Worm (Caenorhabditis elegans) whole organism, L1 larva: ENCODE data around the gene bca-1.

Source experiments
- C34B4.2 ChIP-seq: sonication (generic microtip); optimal IDR thresholded peaks from 2 replicates; lab custom pipeline; 2017; ENCODE audit warnings: mild to moderate bottlenecking, missing genetic modification characterization, missing compliant biosample characterization
- F16B12.6 ChIP-seq: fragments of 150-350 bp; optimal IDR thresholded peaks from 2 replicates; lab custom pipeline; 2014; ENCODE audit warnings: missing biosample characterization, missing genetic modification characterization
- aha-1 ChIP-seq: fragments of 150-350 bp; optimal IDR thresholded peaks from 2 replicates; lab custom pipeline; 2014; ENCODE audit warnings: missing biosample characterization, missing genetic modification characterization
- alr-1 ChIP-seq: fragments of 200-800 bp; sonication (Bioruptor generic); optimal IDR thresholded peaks from 2 replicates; lab custom pipeline; 2018; ENCODE audit warnings: borderline replicate concordance, mild to moderate bottlenecking, missing genetic modification characterization, missing compliant biosample characterization
- aly-2 ChIP-seq: fragments of 150-350 bp; optimal IDR thresholded peaks from 2 replicates; lab custom pipeline; 2014; ENCODE audit warnings: missing biosample characterization, missing genetic modification characterization
- blmp-1 ChIP-seq: fragments of 150-350 bp; optimal IDR thresholded peaks from 2 replicates; lab custom pipeline; 2014; ENCODE audit warnings: missing biosample characterization, missing genetic modification characterization
- ceh-63 ChIP-seq: fragments of 200-800 bp; sonication (Bioruptor generic); optimal IDR thresholded peaks from 2 replicates; lab custom pipeline; 2018; ENCODE audit warnings: mild to moderate bottlenecking, missing genetic modification characterization, missing compliant biosample characterization
- ceh-8 ChIP-seq: fragments of 200-800 bp; sonication (Bioruptor generic); optimal IDR thresholded peaks from 2 replicates; lab custom pipeline; 2018; ENCODE audit warnings: mild to moderate bottlenecking, missing genetic modification characterization, moderate library complexity, missing compliant biosample characterization
- ceh-82 ChIP-seq, 3 experiments: fragments of 150-350 bp in 1 of 3; sonication (generic microtip) in 2 of 3; optimal IDR thresholded peaks; 2 replicates each; lab custom pipeline; 2014 to 2017; ENCODE audit warnings: missing biosample characterization in 3 of 3, missing genetic modification characterization in 3 of 3
- ceh-88 ChIP-seq: fragments of 200-800 bp; sonication (Bioruptor generic); IDR thresholded peaks from 2 replicates; pipeline ENCODE4 v1.3.6; 2022; ENCODE audit warnings: missing genetic modification characterization, missing compliant biosample characterization
- ceh-90 ChIP-seq: sonication (generic microtip); optimal IDR thresholded peaks from 2 replicates; lab custom pipeline; 2016; ENCODE audit warnings: missing genetic modification characterization, missing compliant biosample characterization
- dpl-1 ChIP-seq, 3 experiments: fragments of 150-350 bp in 2 of 3; sonication (generic microtip) in 1 of 3; optimal IDR thresholded peaks; 2 replicates each; lab custom pipeline; 2014 to 2017; ENCODE audit warnings: missing biosample characterization in 3 of 3, missing genetic modification characterization in 3 of 3, missing genetic modification reagents in 3 of 3
- dsc-1 ChIP-seq: sonication (generic microtip); optimal IDR thresholded peaks from 2 replicates; lab custom pipeline; 2016; ENCODE audit warnings: mild to moderate bottlenecking, missing genetic modification characterization, missing compliant biosample characterization
- egl-13 ChIP-seq: sonication (generic microtip); optimal IDR thresholded peaks from 2 replicates; lab custom pipeline; 2016; ENCODE audit warnings: missing genotype, missing genetic modification reagents, missing genetic modification characterization, missing compliant biosample characterization
- elt-3 ChIP-seq, 6 experiments: fragments of 150-350 bp in 1 of 6; sonication (generic microtip); optimal IDR thresholded peaks; 2 replicates each; lab custom pipeline; 2017 to 2018; ENCODE audit warnings: missing biosample characterization in 6 of 6, missing genetic modification characterization in 6 of 6, inconsistent platforms in 1 of 6
- fkh-10 ChIP-seq: sonication (generic microtip); optimal IDR thresholded peaks from 2 replicates; lab custom pipeline; 2017; ENCODE audit warnings: missing biosample characterization, missing genetic modification reagents, missing genetic modification characterization
- fkh-8 ChIP-seq: sonication (generic microtip); optimal IDR thresholded peaks from 2 replicates; lab custom pipeline; 2016; ENCODE audit warnings: mild to moderate bottlenecking, missing genetic modification characterization, missing compliant biosample characterization
- fos-1 ChIP-seq: fragments of 150-350 bp; optimal IDR thresholded peaks from 2 replicates; lab custom pipeline; 2014; ENCODE audit warnings: missing biosample characterization, missing genetic modification characterization
- grh-1 ChIP-seq: fragments of 200-800 bp; sonication (Bioruptor generic); IDR thresholded peaks from 2 replicates; pipeline ENCODE4 v1.3.6; 2022; ENCODE audit warnings: missing genetic modification reagents, missing genetic modification characterization, missing compliant biosample characterization
- hlh-4 ChIP-seq: sonication (generic microtip); optimal IDR thresholded peaks from 2 replicates; lab custom pipeline; 2016; ENCODE audit warnings: mild to moderate bottlenecking, missing genetic modification characterization, missing compliant biosample characterization
- irx-1 ChIP-seq: sonication (generic microtip); optimal IDR thresholded peaks from 2 replicates; lab custom pipeline; 2016; ENCODE audit warnings: missing genetic modification characterization, missing compliant biosample characterization
- isw-1 ChIP-seq: fragments of 200-800 bp; sonication (Bioruptor generic); IDR thresholded peaks from 2 replicates; pipeline ENCODE4 v1.3.6; 2022; ENCODE audit warnings: missing genetic modification characterization, missing compliant biosample characterization
- lin-13 ChIP-seq: fragments of 150-350 bp; optimal IDR thresholded peaks from 2 replicates; lab custom pipeline; 2014; ENCODE audit warnings: missing biosample characterization, missing genetic modification reagents, missing genetic modification characterization
- lsy-2 ChIP-seq, 2 experiments: fragments of 150-350 bp; optimal IDR thresholded peaks; 2 replicates each; lab custom pipeline; 2014; ENCODE audit warnings: missing biosample characterization in 2 of 2, missing genetic modification characterization in 2 of 2
- mdl-1 ChIP-seq, 2 experiments: fragments of 150-350 bp; optimal IDR thresholded peaks; 2 replicates each; lab custom pipeline; 2014 to 2017; ENCODE audit warnings: missing biosample characterization in 2 of 2, missing genetic modification characterization in 2 of 2, inconsistent platforms in 1 of 2
- mep-1 ChIP-seq: fragments of 150-350 bp; optimal IDR thresholded peaks from 2 replicates; lab custom pipeline; 2014; ENCODE audit warnings: missing biosample characterization, missing genetic modification characterization
- nhr-11 ChIP-seq: fragments of 150-350 bp; optimal IDR thresholded peaks from 2 replicates; lab custom pipeline; 2014; ENCODE audit warnings: missing biosample characterization, missing genetic modification characterization
- nhr-237 ChIP-seq: fragments of 150-350 bp; optimal IDR thresholded peaks from 2 replicates; lab custom pipeline; 2014; ENCODE audit warnings: missing biosample characterization, missing genetic modification characterization
- nhr-47 ChIP-seq: sonication (generic microtip); optimal IDR thresholded peaks from 2 replicates; lab custom pipeline; 2016; ENCODE audit warnings: mild to moderate bottlenecking, missing genetic modification characterization, moderate library complexity, missing compliant biosample characterization
- nhr-71 ChIP-seq: sonication (generic microtip); optimal IDR thresholded peaks from 2 replicates; lab custom pipeline; 2016; ENCODE audit warnings: mild to moderate bottlenecking, missing genetic modification characterization, moderate library complexity, missing compliant biosample characterization
- nhr-76 ChIP-seq: sonication (generic microtip); optimal IDR thresholded peaks from 2 replicates; lab custom pipeline; 2017; ENCODE audit warnings: missing biosample characterization, missing genetic modification characterization
- nhr-77 ChIP-seq: fragments of 150-350 bp; optimal IDR thresholded peaks from 2 replicates; lab custom pipeline; 2014; ENCODE audit warnings: missing biosample characterization, missing genetic modification characterization
- nhr-84 ChIP-seq: sonication (generic microtip); optimal IDR thresholded peaks from 2 replicates; lab custom pipeline; 2017; ENCODE audit warnings: missing biosample characterization, missing genetic modification characterization
- nhr-90 ChIP-seq: sonication (generic microtip); optimal IDR thresholded peaks from 2 replicates; lab custom pipeline; 2016; ENCODE audit warnings: mild to moderate bottlenecking, missing genetic modification characterization, missing compliant biosample characterization; ENCODE audit not compliant: poor library complexity
- pag-3 ChIP-seq: sonication (generic microtip); optimal IDR thresholded peaks from 2 replicates; lab custom pipeline; 2017; ENCODE audit warnings: missing genetic modification characterization, mild to moderate bottlenecking, missing compliant biosample characterization, antibody characterized with exemption, borderline replicate concordance; ENCODE audit not compliant: insufficient read depth
- rnt-1 ChIP-seq: sonication (generic microtip); optimal IDR thresholded peaks from 2 replicates; lab custom pipeline; 2016; ENCODE audit warnings: mild to moderate bottlenecking, missing genetic modification characterization, moderate library complexity, missing compliant biosample characterization
- snpc-4 ChIP-seq: fragments of 150-350 bp; optimal IDR thresholded peaks from 2 replicates; lab custom pipeline; 2014; ENCODE audit warnings: missing biosample characterization, missing genetic modification characterization
- snu-23 ChIP-seq: sonication (generic microtip); optimal IDR thresholded peaks from 2 replicates; lab custom pipeline; 2016; ENCODE audit warnings: missing genetic modification characterization, missing compliant biosample characterization
- sox-4 ChIP-seq: sonication (generic microtip); optimal IDR thresholded peaks from 2 replicates; lab custom pipeline; 2016; ENCODE audit warnings: missing genetic modification characterization, missing compliant biosample characterization
- sptf-1 ChIP-seq: fragments of 150-350 bp; optimal IDR thresholded peaks from 2 replicates; lab custom pipeline; 2014; ENCODE audit warnings: missing biosample characterization, missing genetic modification characterization
- tbx-2 ChIP-seq: sonication (generic microtip); optimal IDR thresholded peaks from 2 replicates; lab custom pipeline; 2016; ENCODE audit warnings: missing genetic modification characterization, missing compliant biosample characterization
- tlp-1 ChIP-seq: fragments of 150-350 bp; optimal IDR thresholded peaks from 2 replicates; lab custom pipeline; 2014; ENCODE audit warnings: missing biosample characterization, missing genetic modification characterization
- unc-62 ChIP-seq: fragments of 150-350 bp; optimal IDR thresholded peaks from 2 replicates; lab custom pipeline; 2014; ENCODE audit warnings: missing biosample characterization, missing genetic modification reagents, missing genetic modification characterization
- unc-86 ChIP-seq: sonication (generic microtip); optimal IDR thresholded peaks from 2 replicates; lab custom pipeline; 2016; ENCODE audit warnings: missing genetic modification characterization, missing compliant biosample characterization
- unc-98 ChIP-seq: fragments of 200-800 bp; sonication (Bioruptor generic); IDR thresholded peaks from 2 replicates; pipeline ENCODE4 v1.3.6; 2022; ENCODE audit warnings: missing genetic modification characterization, missing compliant biosample characterization
- vab-15 ChIP-seq: sonication (generic microtip); optimal IDR thresholded peaks from 2 replicates; lab custom pipeline; 2017; ENCODE audit warnings: missing genotype, mild to moderate bottlenecking, missing genetic modification characterization, missing compliant biosample characterization
- xbp-1 ChIP-seq: sonication (generic microtip); optimal IDR thresholded peaks from 2 replicates; lab custom pipeline; 2016; ENCODE audit warnings: missing genetic modification characterization, missing compliant biosample characterization
- zip-4 ChIP-seq: fragments of 200-800 bp; sonication (Bioruptor generic); optimal IDR thresholded peaks from 2 replicates; lab custom pipeline; 2018; ENCODE audit warnings: mild to moderate bottlenecking, missing genetic modification characterization, moderate library complexity, missing compliant biosample characterization

The bca-1 gene

ce11 chrX:6204696-6205232 is at the start of gene bca-1 (continued):
- TF ChIP-seq isw-1 = no peak
- no peak for TF ChIP-seq alr-1 (tag; lab: Kevin White, UChicago)
- TF ChIP-seq elt-3 (tag; optimal IDR thresholded peaks at IDR 0.05; lab: Kevin White, UChicago) = peak in 2 of 6 experiments; percentile 59 to 68
- TF ChIP-seq snpc-4 (tag; lab: Kevin White, UChicago) = no peak
- TF ChIP-seq tbx-2 (tag; lab: Kevin White, UChicago) = peak; percentile 69
- no peak for TF ChIP-seq sox-4
- no peak for TF ChIP-seq vab-15 (tag; lab: Kevin White, UChicago)
- peak in 1 of 3 experiments; percentile 21 for TF ChIP-seq dpl-1 (GFP tag; optimal IDR thresholded peaks at IDR 0.05; lab: Kevin White, UChicago)
- TF ChIP-seq nhr-90 (tag; lab: Kevin White, UChicago) = peak; percentile 69
- TF ChIP-seq nhr-71 (tag; lab: Kevin White, UChicago) = peak; percentile 97

ce11 chrX:6253899-6254670 is 49.5 kb upstream of the bca-1 start:
- TF ChIP-seq nhr-47 (tag; lab: Kevin White, UChicago) = peak; percentile 42
- TF ChIP-seq mdl-1 (tag; optimal IDR thresholded peaks at IDR 0.05; lab: Kevin White, UChicago) = peak in 1 of 2 experiments; percentile 75
- TF ChIP-seq lsy-2 (tag; optimal IDR thresholded peaks at IDR 0.05; lab: Kevin White, UChicago) = peak; percentile 27 to 58
- no peak for TF ChIP-seq tlp-1 (tag; lab: Kevin White, UChicago)
- peak; percentile 54 for TF ChIP-seq xbp-1 (tag; lab: Kevin White, UChicago)
- peak; percentile 69 for TF ChIP-seq mep-1 (tag; lab: Kevin White, UChicago)
- TF ChIP-seq nhr-71 (tag; lab: Kevin White, UChicago) = peak; percentile 69
- no peak for TF ChIP-seq ceh-8
- TF ChIP-seq nhr-84 (tag; lab: Kevin White, UChicago) = no peak
- TF ChIP-seq nhr-77 (tag; lab: Kevin White, UChicago) = peak; percentile 31
- no peak for TF ChIP-seq sox-4
- TF ChIP-seq grh-1 (GFP tag; lab: Robert Waterston, UW) = peak; percentile 5; the same call in 1 of the 2 replicates
- TF ChIP-seq ceh-63 = peak; percentile 0
- no peak for TF ChIP-seq aha-1 (tag; lab: Kevin White, UChicago)
- peak; percentile 84 for TF ChIP-seq snu-23 (GFP tag; lab: Kevin White, UChicago)
- TF ChIP-seq fos-1 = peak; percentile 58
- TF ChIP-seq fkh-8 (tag; lab: Kevin White, UChicago) = peak; percentile 11
- peak; percentile 17 for TF ChIP-seq zip-4 (GFP tag; lab: Kevin White, UChicago)
- peak; percentile 82 for TF ChIP-seq rnt-1 (tag; lab: Kevin White, UChicago)
- no peak for TF ChIP-seq F16B12.6 (tag; lab: Kevin White, UChicago)
- TF ChIP-seq C34B4.2 (tag; lab: Kevin White, UChicago) = no peak
- TF ChIP-seq unc-98 = no peak
- no peak for TF ChIP-seq fkh-10 (GFP tag; lab: Kevin White, UChicago)
- TF ChIP-seq aly-2 (tag; lab: Kevin White, UChicago) = no peak
- TF ChIP-seq pag-3 (tag; lab: Kevin White, UChicago) = no peak
- TF ChIP-seq isw-1 = no peak
- peak; percentile 90 for TF ChIP-seq blmp-1
- TF ChIP-seq nhr-76 (tag; lab: Kevin White, UChicago) = no peak
- TF ChIP-seq sptf-1 (tag; lab: Kevin White, UChicago) = no peak
- TF ChIP-seq ceh-82 (tag; optimal IDR thresholded peaks at IDR 0.05; lab: Kevin White, UChicago) = peak in 1 of 3 experiments; percentile 19
- TF ChIP-seq lin-13 (GFP tag; lab: Kevin White, UChicago) = peak; percentile 43
- TF ChIP-seq nhr-11 (tag; lab: Kevin White, UChicago) = no peak
- TF ChIP-seq ceh-90 = no peak
- peak; percentile 57; the same call in 1 of the 2 replicates for TF ChIP-seq ceh-88 (GFP tag; lab: Robert Waterston, UW)
- no peak for TF ChIP-seq irx-1 (tag; lab: Kevin White, UChicago)
- no peak for TF ChIP-seq egl-13
- no peak for TF ChIP-seq alr-1 (tag; lab: Kevin White, UChicago)
- TF ChIP-seq nhr-237 (tag; lab: Kevin White, UChicago) = no peak
- no peak for TF ChIP-seq dpl-1 (GFP tag; optimal IDR thresholded peaks at IDR 0.05; lab: Kevin White, UChicago)
- no peak for TF ChIP-seq unc-62
- TF ChIP-seq hlh-4 (tag; lab: Kevin White, UChicago) = no peak
- TF ChIP-seq unc-86 (tag; lab: Kevin White, UChicago) = no peak
- peak; percentile 42 for TF ChIP-seq dsc-1
- no peak for TF ChIP-seq snpc-4 (tag; lab: Kevin White, UChicago)
